Worm (Caenorhabditis elegans) whole organism, late embryonic: ENCODE data around the gene F45E1.1.

Source experiments
- C38D4.7 ChIP-seq: fragments of 200-800 bp; sonication (Bioruptor generic); optimal IDR thresholded peaks from 2 replicates; lab custom pipeline; 2018; ENCODE audit warnings: mild to moderate bottlenecking, missing genetic modification characterization, moderate library complexity, missing compliant biosample characterization
- F13H6.1 ChIP-seq: sonication (generic microtip); optimal IDR thresholded peaks from 2 replicates; lab custom pipeline; 2016; ENCODE audit warnings: missing genetic modification characterization, missing compliant biosample characterization
- K02D7.2 ChIP-seq: sonication (generic microtip); optimal IDR thresholded peaks from 2 replicates; lab custom pipeline; 2017; ENCODE audit warnings: mild to moderate bottlenecking, missing genetic modification characterization, missing compliant biosample characterization
- K09A11.1 ChIP-seq: sonication (generic microtip); optimal IDR thresholded peaks from 2 replicates; lab custom pipeline; 2017; ENCODE audit warnings: antibody characterized with exemption, mild to moderate bottlenecking, missing genetic modification characterization, missing compliant biosample characterization; ENCODE audit not compliant: insufficient read depth
- Y22D7AL.16 ChIP-seq: sonication (generic microtip); optimal IDR thresholded peaks from 2 replicates; lab custom pipeline; 2016; ENCODE audit warnings: missing genetic modification characterization, missing compliant biosample characterization
- ama-1 ChIP-seq: fragments of 150-350 bp; optimal IDR thresholded peaks from 2 replicates; lab custom pipeline; 2014
- ceh-18 ChIP-seq: sonication (generic microtip); optimal IDR thresholded peaks from 2 replicates; lab custom pipeline; 2016; ENCODE audit warnings: missing genetic modification characterization, missing compliant biosample characterization
- ceh-22 ChIP-seq: sonication (generic microtip); optimal IDR thresholded peaks from 2 replicates; lab custom pipeline; 2017; ENCODE audit warnings: missing biosample characterization, missing genetic modification characterization
- ceh-24 ChIP-seq: sonication (generic microtip); optimal IDR thresholded peaks from 2 replicates; lab custom pipeline; 2016; ENCODE audit warnings: mild to moderate bottlenecking, missing genetic modification characterization, missing compliant biosample characterization
- ceh-30 ChIP-seq: fragments of 150-350 bp; optimal IDR thresholded peaks from 2 replicates; lab custom pipeline; 2014; ENCODE audit warnings: missing biosample characterization, missing genetic modification characterization
- ceh-31 ChIP-seq: sonication (generic microtip); optimal IDR thresholded peaks from 2 replicates; lab custom pipeline; 2016; ENCODE audit warnings: missing genetic modification characterization, missing compliant biosample characterization
- ceh-34 ChIP-seq: sonication (generic microtip); optimal IDR thresholded peaks from 2 replicates; lab custom pipeline; 2016; ENCODE audit warnings: mild to moderate bottlenecking, missing genetic modification characterization, missing compliant biosample characterization
- ceh-9 ChIP-seq: sonication (generic microtip); optimal IDR thresholded peaks from 2 replicates; lab custom pipeline; 2016; ENCODE audit warnings: mild to moderate bottlenecking, missing genetic modification characterization, inconsistent platforms, missing compliant biosample characterization
- dmd-4 ChIP-seq: sonication (generic microtip); optimal IDR thresholded peaks from 2 replicates; lab custom pipeline; 2016; ENCODE audit warnings: borderline replicate concordance, missing genetic modification characterization, missing compliant biosample characterization
- elt-4 ChIP-seq: sonication (generic microtip); optimal IDR thresholded peaks from 2 replicates; lab custom pipeline; 2016; ENCODE audit warnings: missing genetic modification characterization, missing compliant biosample characterization
- eyg-1 ChIP-seq: sonication (generic microtip); optimal IDR thresholded peaks from 2 replicates; lab custom pipeline; 2016; ENCODE audit warnings: missing genotype, missing genetic modification characterization, missing compliant biosample characterization
- fkh-6 ChIP-seq: sonication (generic microtip); optimal IDR thresholded peaks from 2 replicates; lab custom pipeline; 2016; ENCODE audit warnings: missing genetic modification characterization, missing compliant biosample characterization
- lim-6 ChIP-seq: sonication (generic microtip); optimal IDR thresholded peaks from 2 replicates; lab custom pipeline; 2016; ENCODE audit warnings: missing genetic modification characterization, missing compliant biosample characterization
- lin-11 ChIP-seq: fragments of 200-800 bp; sonication (Bioruptor generic); optimal IDR thresholded peaks from 2 replicates; lab custom pipeline; 2018; ENCODE audit warnings: mild to moderate bottlenecking, missing genetic modification characterization, missing compliant biosample characterization
- madf-2 ChIP-seq: sonication (generic microtip); optimal IDR thresholded peaks from 2 replicates; lab custom pipeline; 2017; ENCODE audit warnings: missing genetic modification characterization, missing compliant biosample characterization
- nfya-1 ChIP-seq: sonication (generic microtip); optimal IDR thresholded peaks from 2 replicates; lab custom pipeline; 2017; ENCODE audit warnings: missing genetic modification characterization, mild to moderate bottlenecking, missing compliant biosample characterization, antibody characterized with exemption, moderate library complexity
- nhr-232 ChIP-seq: sonication (generic microtip); optimal IDR thresholded peaks from 2 replicates; lab custom pipeline; 2016; ENCODE audit warnings: missing genetic modification characterization, missing compliant biosample characterization
- npax-4 ChIP-seq: sonication (generic microtip); optimal IDR thresholded peaks from 2 replicates; lab custom pipeline; 2016; ENCODE audit warnings: missing genetic modification characterization, missing compliant biosample characterization
- odd-2 ChIP-seq: sonication (generic microtip); optimal IDR thresholded peaks from 2 replicates; lab custom pipeline; 2017; ENCODE audit warnings: antibody characterized with exemption, mild to moderate bottlenecking, missing genetic modification characterization, missing compliant biosample characterization
- pag-3 ChIP-seq: sonication (generic microtip); optimal IDR thresholded peaks from 2 replicates; lab custom pipeline; 2016; ENCODE audit warnings: missing compliant biosample characterization, missing genetic modification characterization, borderline replicate concordance
- pat-9 ChIP-seq: fragments of 200-800 bp; sonication (Bioruptor generic); optimal IDR thresholded peaks from 2 replicates; lab custom pipeline; 2018; ENCODE audit warnings: mild to moderate bottlenecking, missing genetic modification characterization, moderate library complexity, missing compliant biosample characterization
- pax-1 ChIP-seq: fragments of 150-350 bp; optimal IDR thresholded peaks from 2 replicates; lab custom pipeline; 2014; ENCODE audit warnings: missing biosample characterization, missing genetic modification characterization
- rnt-1 ChIP-seq: sonication (generic microtip); optimal IDR thresholded peaks from 2 replicates; lab custom pipeline; 2016; ENCODE audit warnings: missing genetic modification characterization, missing compliant biosample characterization
- sdc-2 ChIP-seq: sonication (generic microtip); optimal IDR thresholded peaks from 2 replicates; lab custom pipeline; 2016; ENCODE audit warnings: missing genotype, missing genetic modification characterization, missing compliant biosample characterization
- sox-2 ChIP-seq: fragments of 200-800 bp; sonication (Bioruptor generic); IDR thresholded peaks from 2 replicates; pipeline ENCODE4 v1.3.6; 2022; ENCODE audit warnings: missing genetic modification reagents, missing genetic modification characterization, missing compliant biosample characterization
- sox-4 ChIP-seq: sonication (generic microtip); optimal IDR thresholded peaks from 2 replicates; lab custom pipeline; 2017; ENCODE audit warnings: mild to moderate bottlenecking, missing genetic modification characterization, inconsistent platforms, missing compliant biosample characterization
- syd-9 ChIP-seq: sonication (generic microtip); optimal IDR thresholded peaks from 2 replicates; lab custom pipeline; 2016; ENCODE audit warnings: mild to moderate bottlenecking, missing genetic modification characterization, moderate library complexity, missing compliant biosample characterization
- tbx-2 ChIP-seq: sonication (generic microtip); optimal IDR thresholded peaks from 2 replicates; lab custom pipeline; 2016; ENCODE audit warnings: missing genetic modification characterization, missing compliant biosample characterization
- ttx-3 ChIP-seq: sonication (generic microtip); optimal IDR thresholded peaks from 2 replicates; lab custom pipeline; 2016; ENCODE audit warnings: missing genetic modification reagents, missing genetic modification characterization, missing compliant biosample characterization
- unc-55 ChIP-seq: sonication (generic microtip); optimal IDR thresholded peaks from 2 replicates; lab custom pipeline; 2017; ENCODE audit warnings: missing biosample characterization, missing genetic modification reagents, missing genetic modification characterization
- unc-86 ChIP-seq: sonication (generic microtip); optimal IDR thresholded peaks from 2 replicates; lab custom pipeline; 2016; ENCODE audit warnings: missing genetic modification characterization, missing compliant biosample characterization
- zip-5 ChIP-seq: sonication (generic microtip); optimal IDR thresholded peaks from 2 replicates; lab custom pipeline; 2016; ENCODE audit warnings: missing genetic modification characterization, missing compliant biosample characterization
- ztf-16 ChIP-seq: sonication (generic microtip); optimal IDR thresholded peaks from 2 replicates; lab custom pipeline; 2017; ENCODE audit warnings: missing genetic modification characterization, missing compliant biosample characterization

The F45E1.1 gene

ce11 chrX:8048637-8049036 is 45.2 kb downstream of the F45E1.1 start:
- TF ChIP-seq ttx-3 (no peak), syd-9 (tag; lab: Kevin White, UChicago) (no peak), npax-4 (tag; lab: Kevin White, UChicago) (no peak), sdc-2 (peak; percentile 96), dmd-4 (tag; lab: Kevin White, UChicago) (no peak)

DNA sequence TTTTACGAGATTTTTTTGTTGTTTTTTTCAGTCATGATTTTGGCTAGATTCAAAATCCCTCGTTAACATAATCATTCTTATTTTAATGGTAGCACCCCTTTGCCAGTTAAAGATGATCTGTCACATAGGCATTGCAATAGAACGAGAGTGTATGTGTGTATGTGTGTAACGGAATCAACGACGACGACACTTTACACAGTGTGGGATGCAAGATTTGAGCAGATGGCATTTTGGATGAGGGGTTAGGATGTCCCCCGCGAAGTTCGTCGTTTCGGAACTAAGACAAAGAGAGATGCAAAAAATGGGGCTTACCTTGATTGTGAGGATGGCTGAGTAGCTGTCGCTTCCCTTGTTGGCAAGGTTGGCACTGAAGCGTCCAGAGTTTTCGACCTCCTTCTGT is 48.6 kb downstream of the F45E1.1 start:
- no peak for TF ChIP-seq K02D7.2 (tag; lab: Kevin White, UChicago)
- TF ChIP-seq sox-2 (GFP tag; lab: Robert Waterston, UW): no peak
- TF ChIP-seq unc-55 (GFP tag; lab: Kevin White, UChicago): peak; percentile 19
- no peak for TF ChIP-seq ceh-30
- no peak for TF ChIP-seq ceh-9 (tag; lab: Kevin White, UChicago)
- TF ChIP-seq nfya-1 (tag; lab: Kevin White, UChicago): no peak

DNA sequence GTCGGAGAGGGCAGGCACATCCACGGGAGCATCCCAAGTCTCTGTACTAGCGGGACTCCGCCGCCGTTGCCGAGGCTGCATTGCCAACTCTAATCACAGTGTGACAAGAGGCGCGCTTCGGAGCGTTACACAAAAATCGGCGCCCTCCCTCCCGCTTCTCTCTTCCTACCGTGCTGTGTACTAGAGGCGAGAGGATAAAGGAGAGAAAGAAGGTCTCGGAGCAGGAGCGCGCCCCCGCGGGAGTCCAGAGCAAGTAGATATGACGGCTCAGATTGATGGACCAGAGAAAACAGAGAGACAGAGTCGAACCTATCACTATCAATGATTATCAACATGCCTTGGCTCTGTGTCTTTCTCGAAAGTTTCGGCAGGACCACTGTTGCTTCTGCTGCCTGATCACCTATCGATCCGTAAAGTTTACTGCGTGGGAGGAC is 49.5 kb downstream of the F45E1.1 start:
- no peak for TF ChIP-seq eyg-1 (tag; lab: Kevin White, UChicago)
- TF ChIP-seq pat-9 (tag; lab: Kevin White, UChicago): peak; percentile 68
- no peak for TF ChIP-seq lin-11 (tag; lab: Kevin White, UChicago)
- peak; percentile 4 for TF ChIP-seq fkh-6 (tag; lab: Kevin White, UChicago)
- TF ChIP-seq nfya-1 (tag; lab: Kevin White, UChicago): peak; percentile 33
- peak; percentile 53 for TF ChIP-seq ceh-34 (tag; lab: Kevin White, UChicago)
- TF ChIP-seq zip-5 (tag; lab: Kevin White, UChicago): no peak
- peak; percentile 26 for TF ChIP-seq tbx-2 (tag; lab: Kevin White, UChicago)
- TF ChIP-seq sox-4 (tag; lab: Kevin White, UChicago): no peak
- TF ChIP-seq ceh-18 (tag; lab: Kevin White, UChicago): peak; percentile 90
- no peak for TF ChIP-seq lim-6 (tag; lab: Kevin White, UChicago)
- no peak for TF ChIP-seq K02D7.2 (tag; lab: Kevin White, UChicago)
- TF ChIP-seq nhr-232: no peak
- TF ChIP-seq ztf-16: no peak
- no peak for TF ChIP-seq Y22D7AL.16 (tag; lab: Kevin White, UChicago)
- TF ChIP-seq K09A11.1: no peak
- no peak for TF ChIP-seq sox-2 (GFP tag; lab: Robert Waterston, UW)
- peak; percentile 8 for TF ChIP-seq F13H6.1 (tag; lab: Kevin White, UChicago)
- TF ChIP-seq odd-2 (tag; lab: Kevin White, UChicago): no peak
- TF ChIP-seq C38D4.7 (GFP tag; lab: Kevin White, UChicago): no peak
- TF ChIP-seq rnt-1: peak; percentile 82
- TF ChIP-seq elt-4 (tag; lab: Kevin White, UChicago): no peak
- TF ChIP-seq pag-3: no peak
- peak; percentile 1 for TF ChIP-seq ceh-31
- TF ChIP-seq madf-2: no peak
- peak; percentile 65 for TF ChIP-seq sdc-2
- TF ChIP-seq ceh-22 (tag; lab: Kevin White, UChicago): no peak
- no peak for TF ChIP-seq ceh-24 (tag; lab: Kevin White, UChicago)
- TF ChIP-seq ama-1 (lab: Kevin White, UChicago): no peak
- TF ChIP-seq pax-1: no peak

DNA sequence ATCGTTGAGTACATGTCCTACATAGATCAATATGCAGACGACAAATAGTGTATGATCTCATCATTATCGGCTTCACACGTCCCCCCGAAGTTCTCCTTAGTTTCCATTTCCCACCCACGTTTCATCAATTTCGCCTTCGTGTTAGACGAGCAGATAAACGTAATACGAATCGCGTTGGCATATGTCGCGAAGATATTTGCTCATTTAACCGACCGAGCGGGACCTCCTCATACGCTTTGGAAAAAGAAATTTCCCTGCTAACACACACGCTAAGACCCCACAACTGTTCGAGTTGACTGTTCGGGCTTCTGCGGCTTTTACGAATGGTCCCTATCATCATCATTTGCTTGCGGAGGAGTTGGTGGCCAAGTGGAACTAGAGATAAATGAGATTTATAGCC is 51.0 kb downstream of the F45E1.1 start:
- TF ChIP-seq ceh-18 (tag; lab: Kevin White, UChicago) (peak; percentile 3), ceh-34 (tag; lab: Kevin White, UChicago) (peak; percentile 42), unc-55 (GFP tag; lab: Kevin White, UChicago) (peak; percentile 26), unc-86 (tag; lab: Kevin White, UChicago) (no peak), rnt-1 (peak; percentile 78)
